Fruit fly (Drosophila melanogaster): Measurements from ENCODE around the gene CG12986.

- no peak for TF ChIP-seq gl (tag; optimal IDR thresholded peaks at IDR 0.05)
- TF ChIP-seq rn (GFP tag; IDR thresholded peaks at IDR 0.05) = no peak
- TF ChIP-seq CG4496 (GFP tag; IDR thresholded peaks at IDR 0.05) = no peak
- TF ChIP-seq CG14655 (GFP tag; optimal IDR thresholded peaks at IDR 0.05) = peak; percentile 59
- no peak for TF ChIP-seq CG34367 (tag; optimal IDR thresholded peaks at IDR 0.05)
- peak; percentile 46 for TF ChIP-seq CG8301 (tag; optimal IDR thresholded peaks at IDR 0.05)
- no peak for TF ChIP-seq fd96Ca (GFP tag; IDR thresholded peaks at IDR 0.05)
- TF ChIP-seq Pif1B (GFP tag; optimal IDR thresholded peaks at IDR 0.05) = no peak
- TF ChIP-seq CG32121 (GFP tag; IDR thresholded peaks at IDR 0.05) = no peak
- TF ChIP-seq EcR (GFP tag; optimal IDR thresholded peaks at IDR 0.05) = no peak
- no peak for TF ChIP-seq CG12605 (GFP tag; IDR thresholded peaks at IDR 0.05)
Measured at dm6 chrX:17832163-17833014, 12.9 kb upstream of the CG12986 start.

Measured in whole organism, pupa.